Fruit fly (Drosophila melanogaster): ENCODE data around the gene CG4259.
A peak's percentile ranks its signal among the peaks of the same experiment; 100 is the strongest.

Gene CG4259

DNA sequence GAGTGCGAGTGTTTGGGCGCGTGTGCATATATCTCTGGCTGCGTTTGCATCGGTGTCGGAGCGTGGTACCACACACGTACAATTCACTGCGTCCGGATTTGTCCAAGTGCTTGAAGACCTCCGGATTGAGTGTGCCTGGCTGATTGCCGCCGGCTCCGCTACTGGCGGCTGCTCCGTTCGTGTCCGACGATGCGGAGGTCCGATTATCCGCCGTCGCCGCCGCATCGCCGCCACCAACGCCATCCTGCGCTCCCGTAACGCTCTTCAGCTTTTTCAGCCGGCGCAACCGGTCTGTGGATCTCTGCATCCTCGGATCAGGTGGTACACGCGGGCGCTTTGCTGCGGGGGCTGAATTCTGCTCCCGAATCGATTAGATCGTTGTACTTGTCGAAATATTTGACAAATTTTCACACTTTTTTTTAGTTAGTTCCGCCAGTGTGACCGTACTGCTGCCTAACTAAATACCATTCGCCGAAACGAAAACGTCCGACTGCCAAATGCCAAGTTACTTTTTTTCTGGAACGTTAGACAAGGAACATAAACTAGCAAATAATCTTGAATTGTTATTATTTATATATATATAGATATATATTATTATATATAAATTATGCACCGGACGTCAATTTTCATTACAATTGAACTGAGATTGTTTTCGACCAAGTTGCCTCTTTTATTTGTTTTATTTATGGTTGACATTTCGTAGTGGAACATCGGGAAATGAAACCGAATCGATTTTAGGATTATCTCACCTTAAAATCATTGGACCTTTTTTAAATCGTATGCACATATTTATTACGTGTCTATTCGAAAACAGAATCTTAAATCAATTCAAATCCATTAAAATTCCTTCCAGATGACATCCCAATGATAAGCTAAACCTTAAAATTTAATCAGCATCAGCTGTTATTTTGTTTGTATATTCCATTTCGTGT, 16.0 kb upstream of the CG4259 start, which contains the start of gene tho2 (continued):
- no peak for TF ChIP-seq CG13894 (tag; optimal IDR thresholded peaks at IDR 0.05)
- TF ChIP-seq CG17829 (tag; optimal IDR thresholded peaks at IDR 0.05) = peak; percentile 28
- TF ChIP-seq CG9215 (GFP tag; IDR thresholded peaks at IDR 0.05) = no peak
- TF ChIP-seq CG13424 (tag; optimal IDR thresholded peaks at IDR 0.05) = no peak
- no peak for TF ChIP-seq ac (GFP tag; optimal IDR thresholded peaks at IDR 0.05)
- TF ChIP-seq Lim3 (GFP tag; IDR thresholded peaks at IDR 0.05) = no peak
- no peak for TF ChIP-seq lbe (GFP tag; optimal IDR thresholded peaks at IDR 0.05)
- TF ChIP-seq CG9797 (GFP tag; optimal IDR thresholded peaks at IDR 0.05) = peak; percentile 53
- TF ChIP-seq CG32772 (GFP tag; IDR thresholded peaks at IDR 0.05) = 0 out of 2 replicates have a peak, but pooled peaks have one; percentile 16
- TF ChIP-seq E2f1 (GFP tag; IDR thresholded peaks at IDR 0.05) = no peak
- TF ChIP-seq CG32767 (GFP tag; IDR thresholded peaks at IDR 0.05) = no peak
- no peak for TF ChIP-seq slbo (GFP tag; IDR thresholded peaks at IDR 0.05)
- TF ChIP-seq Atf6 (GFP tag; IDR thresholded peaks at IDR 0.05) = 0 out of 2 replicates have a peak, but pooled peaks have one; percentile 27
- no peak for TF ChIP-seq dpn (GFP tag; optimal IDR thresholded peaks at IDR 0.05)
- no peak for TF ChIP-seq Hr39 (optimal IDR thresholded peaks at IDR 0.05)
- TF ChIP-seq sug (tag; optimal IDR thresholded peaks at IDR 0.05) = no peak
- TF ChIP-seq pnt (GFP tag; optimal IDR thresholded peaks at IDR 0.05) = no peak
- peak; percentile 40; the same call in 1 of the 2 replicates for TF ChIP-seq Scr (GFP tag; IDR thresholded peaks at IDR 0.05; ENCODE audit: partially characterized antibody)
- TF ChIP-seq CHES-1-like (GFP tag; optimal IDR thresholded peaks at IDR 0.05) = no peak
- TF ChIP-seq Atf-2 (GFP tag; optimal IDR thresholded peaks at IDR 0.05) = no peak
- no peak for TF ChIP-seq CG8388 (GFP tag; optimal IDR thresholded peaks at IDR 0.05)
- TF ChIP-seq CG4617 (GFP tag; optimal IDR thresholded peaks at IDR 0.05; ENCODE audit: borderline replicate concordance) = peak; percentile 64
- no peak for TF ChIP-seq CG6765 (GFP tag; optimal IDR thresholded peaks at IDR 0.05)
- no peak for TF ChIP-seq NC2α (GFP tag; optimal IDR thresholded peaks at IDR 0.05)
- TF ChIP-seq zfh1 (GFP tag; IDR thresholded peaks at IDR 0.05) = no peak
- no peak for TF ChIP-seq CG14965 (GFP tag; optimal IDR thresholded peaks at IDR 0.05; ENCODE audit: borderline replicate concordance)
- TF ChIP-seq HLH4C (GFP tag; IDR thresholded peaks at IDR 0.05; ENCODE audit: partially characterized antibody) = 0 out of 3 replicates have a peak, but pooled peaks have one; percentile 17
- TF ChIP-seq sisA (GFP tag; IDR thresholded peaks at IDR 0.05) = no peak
- TF ChIP-seq gfzf (GFP tag; optimal IDR thresholded peaks at IDR 0.05) = peak; percentile 69
- TF ChIP-seq nmo (GFP tag; optimal IDR thresholded peaks at IDR 0.05) = no peak
- TF ChIP-seq CG34422 (GFP tag; IDR thresholded peaks at IDR 0.05) = peak; percentile 51; the same call in 1 of the 3 replicates
- 0 out of 4 replicates have a peak, but pooled peaks have one; percentile 20 for TF ChIP-seq chinmo (GFP tag; IDR thresholded peaks at IDR 0.05; ENCODE audit: partially characterized antibody)
- peak; percentile 2 for TF ChIP-seq phol (tag; optimal IDR thresholded peaks at IDR 0.05)
- 0 out of 3 replicates have a peak, but pooled peaks have one; percentile 19 for TF ChIP-seq Dbx (GFP tag; IDR thresholded peaks at IDR 0.05)
- TF ChIP-seq CG6813 (GFP tag; optimal IDR thresholded peaks at IDR 0.05) = no peak
- TF ChIP-seq Ssrp (tag; optimal IDR thresholded peaks at IDR 0.05) = no peak
- TF ChIP-seq YL-1 (GFP tag; optimal IDR thresholded peaks at IDR 0.05) = peak; percentile 61
- no peak for TF ChIP-seq gt (GFP tag; IDR thresholded peaks at IDR 0.05)
- no peak for TF ChIP-seq ERR (GFP tag; optimal IDR thresholded peaks at IDR 0.05)
- no peak for TF ChIP-seq Deaf1 (tag; optimal IDR thresholded peaks at IDR 0.05)
- no peak for TF ChIP-seq Abd-B (GFP tag; optimal IDR thresholded peaks at IDR 0.05)
- no peak for TF ChIP-seq CG8765 (GFP tag; IDR thresholded peaks at IDR 0.05)
- no peak for TF ChIP-seq Hey (tag; optimal IDR thresholded peaks at IDR 0.05)
- TF ChIP-seq MESR4 (GFP tag; optimal IDR thresholded peaks at IDR 0.05) = peak; percentile 78
- no peak for TF ChIP-seq ranshi (GFP tag; IDR thresholded peaks at IDR 0.05)
